Worm (Caenorhabditis elegans): ENCODE measurements around the gene mbr-1.
A peak's percentile ranks its signal among the peaks of the same experiment; 100 is the strongest.

mbr-1 gene

ce11 chrX:10684533-10684932, 37.3 kb downstream of the mbr-1 start (continued):
- no peak for TF ChIP-seq dpl-1 (GFP tag; optimal IDR thresholded peaks at IDR 0.05)
- no peak for TF ChIP-seq mab-9 (GFP tag; IDR thresholded peaks at IDR 0.05)
- TF ChIP-seq lin-39 (tag; optimal IDR thresholded peaks at IDR 0.05) = no peak
- TF ChIP-seq ceh-8 (GFP tag; optimal IDR thresholded peaks at IDR 0.05) = no peak
- TF ChIP-seq ces-1 (GFP tag; optimal IDR thresholded peaks at IDR 0.05) = no peak
- TF ChIP-seq F16B12.6 (tag; optimal IDR thresholded peaks at IDR 0.05) = no peak
- TF ChIP-seq aha-1 (tag; optimal IDR thresholded peaks at IDR 0.05) = no peak
- no peak for TF ChIP-seq lir-3 (tag; optimal IDR thresholded peaks at IDR 0.05; ENCODE audit: poor library complexity)
- peak; percentile 89 for TF ChIP-seq nhr-20 (tag; optimal IDR thresholded peaks at IDR 0.05)
- TF ChIP-seq zag-1 (tag; optimal IDR thresholded peaks at IDR 0.05) = no peak
- peak; percentile 18 for TF ChIP-seq skn-1 (tag; optimal IDR thresholded peaks at IDR 0.05)
- TF ChIP-seq ceh-90 (tag; optimal IDR thresholded peaks at IDR 0.05) = no peak
- peak in 1 of 2 experiments; percentile 53 for TF ChIP-seq mdl-1 (tag; optimal IDR thresholded peaks at IDR 0.05)
- TF ChIP-seq C16A3.4 (tag; optimal IDR thresholded peaks at IDR 0.05) = peak; percentile 71
- TF ChIP-seq snu-23 (GFP tag; optimal IDR thresholded peaks at IDR 0.05) = peak; percentile 82
- peak; percentile 44 for TF ChIP-seq sup-37 (GFP tag; optimal IDR thresholded peaks at IDR 0.05)
- no peak for TF ChIP-seq grh-1 (GFP tag; IDR thresholded peaks at IDR 0.05)
- TF ChIP-seq vab-15 (tag; optimal IDR thresholded peaks at IDR 0.05) = no peak
- peak; percentile 73 for TF ChIP-seq unc-130 (tag; optimal IDR thresholded peaks at IDR 0.05)
- no peak for TF ChIP-seq nhr-76 (tag; optimal IDR thresholded peaks at IDR 0.05)
- TF ChIP-seq xbp-1 (tag; optimal IDR thresholded peaks at IDR 0.05) = peak; percentile 13
- no peak for TF ChIP-seq unc-30 (tag; optimal IDR thresholded peaks at IDR 0.05)
- TF ChIP-seq ceh-88 (GFP tag; IDR thresholded peaks at IDR 0.05) = no peak
- no peak for TF ChIP-seq alr-1 (tag; optimal IDR thresholded peaks at IDR 0.05; ENCODE audit: borderline replicate concordance)
- TF ChIP-seq ztf-11 (tag; optimal IDR thresholded peaks at IDR 0.05) = no peak
- TF ChIP-seq nhr-28 (tag; optimal IDR thresholded peaks at IDR 0.05) = no peak
- no peak for TF ChIP-seq C04F5.9 (tag; optimal IDR thresholded peaks at IDR 0.05)
- peak; percentile 93 for TF ChIP-seq blmp-1 (tag; optimal IDR thresholded peaks at IDR 0.05)
- TF ChIP-seq nhr-85 (tag) = peak; percentile 88
- TF ChIP-seq isw-1 (GFP tag; IDR thresholded peaks at IDR 0.05) = no peak
- TF ChIP-seq nhr-11 (tag; optimal IDR thresholded peaks at IDR 0.05) = no peak

- TF ChIP-seq efl-3 (GFP tag; optimal IDR thresholded peaks at IDR 0.05) = no peak
- TF ChIP-seq lin-35 (GFP tag; optimal IDR thresholded peaks at IDR 0.05) = no peak
- no peak for TF ChIP-seq lin-39 (tag; optimal IDR thresholded peaks at IDR 0.05)
- TF ChIP-seq sptf-1 (tag; optimal IDR thresholded peaks at IDR 0.05) = no peak
- TF ChIP-seq ets-5 (GFP tag; IDR thresholded peaks at IDR 0.05) = no peak
- TF ChIP-seq snpc-4 (tag; optimal IDR thresholded peaks at IDR 0.05) = no peak
Observed at ce11 chrX:10681698-10682097, 40.2 kb downstream of the mbr-1 start, which contains the start of gene phf-31. Gene phf-31 (plus strand): TSS chrX:10681998.

ce11 chrX:10679193-10679592, 42.7 kb downstream of the mbr-1 start:
- TF ChIP-seq pax-3 (tag; optimal IDR thresholded peaks at IDR 0.05) = no peak
- peak; percentile 77 for TF ChIP-seq F16B12.6 (tag; optimal IDR thresholded peaks at IDR 0.05)
- peak in 2 of 3 experiments; percentile 11 to 37 for TF ChIP-seq dpl-1 (GFP tag; optimal IDR thresholded peaks at IDR 0.05)
- TF ChIP-seq lin-13 (GFP tag; optimal IDR thresholded peaks at IDR 0.05) = no peak
- TF ChIP-seq C16A3.4 (tag; optimal IDR thresholded peaks at IDR 0.05) = peak; percentile 22
- TF ChIP-seq skn-1 (tag; optimal IDR thresholded peaks at IDR 0.05) = peak; percentile 8
- TF ChIP-seq lin-14 (GFP tag; optimal IDR thresholded peaks at IDR 0.05) = peak; percentile 79
- TF ChIP-seq nhr-71 (tag; optimal IDR thresholded peaks at IDR 0.05) = peak; percentile 23
- peak; percentile 18 for TF ChIP-seq pag-3 (tag; optimal IDR thresholded peaks at IDR 0.05; ENCODE audit: borderline replicate concordance, insufficient read depth)
- peak; percentile 58 for TF ChIP-seq snu-23 (GFP tag; optimal IDR thresholded peaks at IDR 0.05)
- TF ChIP-seq lsy-2 (tag; optimal IDR thresholded peaks at IDR 0.05) = peak in 1 of 2 experiments; percentile 36
- TF ChIP-seq efl-1 (optimal IDR thresholded peaks at IDR 0.05) = peak in 1 of 2 experiments; percentile 23
- peak in 1 of 2 experiments; percentile 91 for TF ChIP-seq efl-1 (GFP tag; optimal IDR thresholded peaks at IDR 0.05 in 1 of 2)
- no peak for TF ChIP-seq swsn-7 (tag; optimal IDR thresholded peaks at IDR 0.05)
- TF ChIP-seq mab-9 (GFP tag; IDR thresholded peaks at IDR 0.05) = no peak
- peak in 1 of 2 experiments; percentile 65 for TF ChIP-seq lin-35 (GFP tag; optimal IDR thresholded peaks at IDR 0.05)
- TF ChIP-seq nhr-85 (tag) = no peak
- TF ChIP-seq nhr-11 (tag; optimal IDR thresholded peaks at IDR 0.05) = no peak
- TF ChIP-seq ceh-8 (GFP tag; optimal IDR thresholded peaks at IDR 0.05) = no peak
- peak in 1 of 2 experiments; percentile 34 for TF ChIP-seq mdl-1 (tag; optimal IDR thresholded peaks at IDR 0.05)
- TF ChIP-seq mep-1 (tag; optimal IDR thresholded peaks at IDR 0.05) = peak; percentile 17
- TF ChIP-seq vab-15 (tag; optimal IDR thresholded peaks at IDR 0.05) = no peak
- peak; percentile 36 for TF ChIP-seq nhr-20 (tag; optimal IDR thresholded peaks at IDR 0.05)
- peak; percentile 27 for TF ChIP-seq blmp-1 (tag; optimal IDR thresholded peaks at IDR 0.05)
